Worm (Caenorhabditis elegans): ENCODE data around the gene F41G4.7.
A peak's percentile ranks its signal among the peaks of the same experiment; 100 is the strongest.

Gene F41G4.7

DNA sequence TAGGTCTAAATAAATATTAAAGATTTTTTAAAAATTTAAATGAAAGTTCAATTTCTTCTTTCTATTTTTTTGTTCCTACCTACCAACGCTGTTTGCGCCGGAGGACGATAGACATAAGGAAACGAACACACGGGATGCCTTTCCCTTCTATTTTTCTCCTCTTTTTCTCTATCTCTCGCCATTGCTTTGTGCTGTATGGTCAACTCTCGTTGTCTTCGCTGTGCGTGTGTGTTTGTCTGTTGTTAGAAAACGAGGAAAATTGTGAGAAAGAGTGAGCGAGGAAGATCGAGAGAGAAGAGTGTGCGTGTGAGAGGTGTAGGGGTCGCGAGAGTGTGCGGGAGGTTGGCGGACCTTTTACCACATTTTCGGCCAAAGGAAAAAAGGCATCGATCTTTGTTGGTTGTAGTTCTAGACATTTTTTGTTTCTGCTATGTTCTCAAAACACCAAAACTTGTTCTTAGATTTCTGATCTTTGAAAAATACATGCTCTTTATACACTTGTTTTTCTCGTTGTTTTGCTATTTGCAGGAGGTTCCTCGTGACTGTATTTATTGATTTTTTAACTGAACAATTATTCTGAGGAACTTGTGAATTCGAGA, 37.0 kb downstream of the F41G4.7 start (continued):
- TF ChIP-seq grh-1 (GFP tag; IDR thresholded peaks at IDR 0.05) (no peak), nhr-76 (tag; optimal IDR thresholded peaks at IDR 0.05) (no peak), rnt-1 (tag; optimal IDR thresholded peaks at IDR 0.05) (peak; percentile 61), lin-35 (GFP tag; optimal IDR thresholded peaks at IDR 0.05) (peak; percentile 35 to 63), pax-3 (tag; optimal IDR thresholded peaks at IDR 0.05) (no peak), nhr-237 (tag; optimal IDR thresholded peaks at IDR 0.05) (no peak), Y116A8C.19 (tag; optimal IDR thresholded peaks at IDR 0.05; ENCODE audit: borderline replicate concordance) (no peak), nhr-71 (tag; optimal IDR thresholded peaks at IDR 0.05) (peak; percentile 70), hlh-17 (GFP tag; optimal IDR thresholded peaks at IDR 0.05; ENCODE audit: borderline replicate concordance) (no peak), unc-62 (GFP tag; optimal IDR thresholded peaks at IDR 0.05) (no peak), nhr-20 (tag; optimal IDR thresholded peaks at IDR 0.05) (peak; percentile 54), elt-3 (tag; optimal IDR thresholded peaks at IDR 0.05) (peak in 2 of 6 experiments; percentile 29 to 33), unc-130 (tag; optimal IDR thresholded peaks at IDR 0.05) (no peak), dpl-1 (GFP tag; optimal IDR thresholded peaks at IDR 0.05) (peak in 2 of 3 experiments; percentile 17 to 21), nhr-47 (tag; optimal IDR thresholded peaks at IDR 0.05) (peak; percentile 58), nhr-19 (GFP tag; conservative IDR thresholded peaks at IDR 0.05) (peak; percentile 36), mab-9 (GFP tag; IDR thresholded peaks at IDR 0.05) (no peak), mdl-1 (tag; optimal IDR thresholded peaks at IDR 0.05) (peak in 1 of 2 experiments; percentile 52), jun-1 (tag; optimal IDR thresholded peaks at IDR 0.05) (no peak), ets-5 (GFP tag; IDR thresholded peaks at IDR 0.05) (no peak), swsn-7 (tag; optimal IDR thresholded peaks at IDR 0.05) (peak; percentile 63), nhr-28 (tag; optimal IDR thresholded peaks at IDR 0.05) (no peak), alr-1 (tag; optimal IDR thresholded peaks at IDR 0.05; ENCODE audit: borderline replicate concordance) (no peak), aha-1 (tag; optimal IDR thresholded peaks at IDR 0.05) (no peak), mef-2 (tag; optimal IDR thresholded peaks at IDR 0.05) (no peak), blmp-1 (tag; optimal IDR thresholded peaks at IDR 0.05) (peak; percentile 82), ceh-63 (GFP tag; optimal IDR thresholded peaks at IDR 0.05) (no peak), nhr-12 (tag; optimal IDR thresholded peaks at IDR 0.05) (no peak), ceh-90 (tag; optimal IDR thresholded peaks at IDR 0.05) (no peak), egl-27 (tag; optimal IDR thresholded peaks at IDR 0.05) (no peak), ama-1 (optimal IDR thresholded peaks at IDR 0.05) (peak; percentile 71)

DNA sequence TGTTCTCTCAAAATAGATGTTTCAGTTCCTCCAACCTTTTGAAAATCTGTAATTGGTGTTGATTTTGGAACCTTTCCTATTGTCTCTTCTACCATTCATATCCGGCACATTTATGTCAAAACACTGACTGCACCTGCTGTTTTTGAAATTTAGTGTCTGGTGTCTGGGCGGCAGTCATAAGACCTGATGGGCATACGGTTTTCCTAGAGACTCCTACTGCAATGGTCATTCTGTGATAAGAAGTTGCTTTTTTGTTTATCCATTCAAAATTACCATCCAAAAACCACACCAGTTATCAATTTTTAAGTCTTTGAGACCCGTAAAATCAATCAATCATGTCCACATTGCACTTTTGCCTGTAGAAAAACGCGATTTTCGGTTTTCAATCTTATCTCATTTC, 37.6 kb downstream of the F41G4.7 start:
- TF ChIP-seq nhr-85 (tag) (peak; percentile 78), elt-2 (tag; optimal IDR thresholded peaks at IDR 0.05) (peak; percentile 62), C04F5.9 (tag; optimal IDR thresholded peaks at IDR 0.05) (no peak), ama-1 (optimal IDR thresholded peaks at IDR 0.05) (peak; percentile 28), mdl-1 (tag; optimal IDR thresholded peaks at IDR 0.05) (no peak), lin-13 (GFP tag; optimal IDR thresholded peaks at IDR 0.05) (peak; percentile 13), lin-35 (GFP tag; optimal IDR thresholded peaks at IDR 0.05) (peak in 1 of 2 experiments; percentile 34), Y116A8C.19 (tag; optimal IDR thresholded peaks at IDR 0.05; ENCODE audit: borderline replicate concordance) (no peak), C16A3.4 (tag; optimal IDR thresholded peaks at IDR 0.05) (peak; percentile 2), unc-30 (tag; optimal IDR thresholded peaks at IDR 0.05) (no peak), aly-2 (tag; optimal IDR thresholded peaks at IDR 0.05) (no peak)

DNA sequence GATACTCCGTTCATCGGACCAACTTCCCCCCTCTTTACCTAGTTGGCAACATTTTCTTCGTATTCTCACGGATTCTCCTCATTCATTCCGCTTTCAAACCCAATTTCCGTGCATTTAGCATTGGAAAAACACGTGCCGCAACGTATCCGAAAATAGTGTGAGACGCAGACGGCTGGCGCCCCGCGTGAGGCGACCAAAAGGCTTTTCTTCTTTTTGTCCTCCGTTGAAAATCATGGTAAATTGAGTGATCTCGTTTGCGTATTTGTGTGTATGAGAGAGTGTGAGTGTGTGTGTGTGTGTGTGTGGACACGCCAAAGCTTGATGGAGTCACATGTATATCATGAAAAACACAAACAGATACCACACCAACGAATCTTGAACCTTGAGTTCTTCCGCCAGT, 39.4 kb downstream of the F41G4.7 start:
- peak; percentile 86 for TF ChIP-seq rnt-1 (tag; optimal IDR thresholded peaks at IDR 0.05)
- peak; percentile 89 for TF ChIP-seq nhr-90 (tag; optimal IDR thresholded peaks at IDR 0.05; ENCODE audit: poor library complexity)
- TF ChIP-seq hlh-17 (GFP tag; optimal IDR thresholded peaks at IDR 0.05; ENCODE audit: borderline replicate concordance): no peak
- peak; percentile 98 for TF ChIP-seq fkh-8 (tag; optimal IDR thresholded peaks at IDR 0.05)
- TF ChIP-seq hpl-2 (GFP tag; optimal IDR thresholded peaks at IDR 0.05): peak; percentile 80
- no peak for TF ChIP-seq zag-1 (tag; optimal IDR thresholded peaks at IDR 0.05)
- peak; percentile 70 to 88 for TF ChIP-seq lin-35 (GFP tag; optimal IDR thresholded peaks at IDR 0.05)
- peak; percentile 91 for TF ChIP-seq nhr-19 (GFP tag; conservative IDR thresholded peaks at IDR 0.05)
- peak; percentile 92 for TF ChIP-seq unc-86 (tag; optimal IDR thresholded peaks at IDR 0.05)
- TF ChIP-seq nhr-237 (tag; optimal IDR thresholded peaks at IDR 0.05): peak; percentile 66
- TF ChIP-seq nhr-71 (tag; optimal IDR thresholded peaks at IDR 0.05): peak; percentile 99
- TF ChIP-seq dsc-1 (tag; optimal IDR thresholded peaks at IDR 0.05): peak; percentile 86
- TF ChIP-seq unc-30 (tag; optimal IDR thresholded peaks at IDR 0.05): no peak
- TF ChIP-seq nhr-47 (tag; optimal IDR thresholded peaks at IDR 0.05): peak; percentile 91
- no peak for TF ChIP-seq ceh-63 (GFP tag; optimal IDR thresholded peaks at IDR 0.05)
- no peak for TF ChIP-seq aly-2 (tag; optimal IDR thresholded peaks at IDR 0.05)
- TF ChIP-seq alr-1 (tag; optimal IDR thresholded peaks at IDR 0.05; ENCODE audit: borderline replicate concordance): no peak
- TF ChIP-seq egl-27 (tag; optimal IDR thresholded peaks at IDR 0.05): peak; percentile 69 to 77
- TF ChIP-seq mab-9 (GFP tag; IDR thresholded peaks at IDR 0.05): peak; percentile 56; the same call in 1 of the 2 replicates
- TF ChIP-seq sptf-1 (tag; optimal IDR thresholded peaks at IDR 0.05): no peak
- peak; percentile 75 for TF ChIP-seq nhr-77 (tag; optimal IDR thresholded peaks at IDR 0.05)
- TF ChIP-seq fkh-10 (GFP tag; optimal IDR thresholded peaks at IDR 0.05): peak; percentile 98
